Fruit fly (Drosophila melanogaster) whole organism, embryonic: ENCODE results near the gene Egfrap.

Experiments used
- Abd-B ChIP-seq: fragments of 200-800 bp; sonication (Bioruptor generic); optimal IDR thresholded peaks from 2 replicates; lab custom pipeline; 2018; ENCODE audit warnings: missing biosample characterization, mild to moderate bottlenecking, missing genetic modification characterization, moderate library complexity
- CG10274 ChIP-seq: fragments of 200-800 bp; sonication (Bioruptor generic); optimal IDR thresholded peaks from 3 replicates; lab custom pipeline; 2017; ENCODE audit warnings: missing biosample characterization, mild to moderate bottlenecking, missing genetic modification characterization
- CG10321 ChIP-seq: fragments of 200-800 bp; sonication (Bioruptor generic); IDR thresholded peaks from 2 replicates; pipeline ENCODE4 v1.3.6; 2022; ENCODE audit warnings: missing biosample characterization, missing genetic modification characterization
- CG11695 ChIP-seq: fragments of 200-800 bp; sonication (Bioruptor generic); IDR thresholded peaks from 3 replicates; pipeline ENCODE4 v1.3.6; 2022; ENCODE audit warnings: missing biosample characterization, missing genetic modification characterization
- CG12071 ChIP-seq: fragments of 200-800 bp; sonication (Bioruptor generic); optimal IDR thresholded peaks from 3 replicates; lab custom pipeline; 2018; ENCODE audit warnings: missing biosample characterization, mild to moderate bottlenecking, missing genetic modification characterization
- CG12236 ChIP-seq: fragments of 200-800 bp; sonication (Bioruptor generic); optimal IDR thresholded peaks from 2 replicates; lab custom pipeline; 2016; ENCODE audit warnings: missing biosample characterization, missing genetic modification characterization
- CG1233 ChIP-seq: fragments of 200-800 bp; sonication (Bioruptor generic); optimal IDR thresholded peaks from 4 replicates; lab custom pipeline; 2018; ENCODE audit warnings: missing biosample characterization, mild to moderate bottlenecking, missing genetic modification characterization
- CG12942 ChIP-seq: fragments of 200-800 bp; sonication (Bioruptor generic); optimal IDR thresholded peaks from 3 replicates; lab custom pipeline; 2016; ENCODE audit warnings: missing biosample characterization, missing genetic modification characterization
- CG13624 ChIP-seq: fragments of 200-800 bp; sonication (Bioruptor generic); optimal IDR thresholded peaks from 2 replicates; lab custom pipeline; 2016; ENCODE audit warnings: missing biosample characterization, missing genetic modification characterization
- CG16779 ChIP-seq: fragments of 200-800 bp; sonication (Bioruptor generic); IDR thresholded peaks from 2 replicates; pipeline ENCODE4 v1.3.6; 2022; ENCODE audit warnings: missing biosample characterization, missing genetic modification characterization
- CG18764 ChIP-seq: fragments of 200-800 bp; sonication (Bioruptor generic); optimal IDR thresholded peaks from 3 replicates; lab custom pipeline; 2016; ENCODE audit warnings: missing biosample characterization, missing genetic modification characterization
- CG32532 ChIP-seq: fragments of 200-800 bp; sonication (Bioruptor generic); IDR thresholded peaks from 2 replicates; pipeline ENCODE4 v1.3.6; 2022; ENCODE audit warnings: missing biosample characterization, missing genetic modification characterization
- CG4730 ChIP-seq: fragments of 200-800 bp; sonication (Bioruptor generic); IDR thresholded peaks from 2 replicates; pipeline ENCODE4 v1.3.6; 2022; ENCODE audit warnings: missing biosample characterization, missing genetic modification characterization
- CG5953 ChIP-seq: fragments of 200-800 bp; sonication (Bioruptor generic); IDR thresholded peaks from 2 replicates; pipeline ENCODE4 v1.3.6; 2022; ENCODE audit warnings: missing biosample characterization, missing genetic modification characterization
- CG6813 ChIP-seq: fragments of 200-800 bp; sonication (Bioruptor generic); optimal IDR thresholded peaks from 2 replicates; lab custom pipeline; 2017; ENCODE audit warnings: missing biosample characterization, missing genetic modification characterization, mild to moderate bottlenecking, moderate library complexity, missing genetic modification reagents
- CG7839 ChIP-seq: fragments of 200-800 bp; sonication (Bioruptor generic); optimal IDR thresholded peaks from 3 replicates; lab custom pipeline; 2018; ENCODE audit warnings: missing biosample characterization, mild to moderate bottlenecking, missing genetic modification characterization, moderate library complexity
- CG8388 ChIP-seq: fragments of 200-800 bp; sonication (Bioruptor generic); optimal IDR thresholded peaks from 2 replicates; lab custom pipeline; 2019; ENCODE audit warnings: missing biosample characterization, mild to moderate bottlenecking, missing genetic modification characterization, moderate library complexity
- CG9932 ChIP-seq: fragments of 200-800 bp; sonication (Bioruptor generic); IDR thresholded peaks from 2 replicates; pipeline ENCODE4 v1.3.6; 2022; ENCODE audit warnings: missing biosample characterization, missing genetic modification characterization
- D19B ChIP-seq: fragments of 200-800 bp; sonication (Bioruptor generic); optimal IDR thresholded peaks from 2 replicates; lab custom pipeline; 2017; ENCODE audit warnings: missing biosample characterization, mild to moderate bottlenecking, missing genetic modification characterization
- Dp ChIP-seq: fragments of 200-800 bp; sonication (Bioruptor generic); optimal IDR thresholded peaks from 2 replicates; lab custom pipeline; 2018; ENCODE audit warnings: missing biosample characterization, mild to moderate bottlenecking, missing genetic modification characterization, moderate library complexity
- Drgx ChIP-seq: fragments of 200-800 bp; sonication (Bioruptor generic); IDR thresholded peaks from 2 replicates; pipeline ENCODE4 v1.3.6; 2022; ENCODE audit warnings: missing biosample characterization, missing genetic modification characterization
- Elba2 ChIP-seq: fragments of 200-800 bp; sonication (Bioruptor generic); optimal IDR thresholded peaks from 3 replicates; lab custom pipeline; 2016; ENCODE audit warnings: missing biosample characterization, missing genetic modification characterization
- Ets97D ChIP-seq: fragments of 200-800 bp; sonication (Bioruptor generic); optimal IDR thresholded peaks from 3 replicates; lab custom pipeline; 2016; ENCODE audit warnings: missing biosample characterization, missing genetic modification characterization
- Fer1 ChIP-seq: fragments of 200-800 bp; sonication (Bioruptor generic); optimal IDR thresholded peaks from 2 replicates; lab custom pipeline; 2017; ENCODE audit warnings: missing biosample characterization, mild to moderate bottlenecking, missing genetic modification characterization
- GATAe ChIP-seq: fragments of 200-800 bp; sonication (Bioruptor generic); conservative IDR thresholded peaks from 2 replicates; pipeline ENCODE4 v1.3.6; 2022; ENCODE audit warnings: missing biosample characterization, missing genetic modification characterization
- H15 ChIP-seq: fragments of 200-800 bp; sonication (Bioruptor generic); IDR thresholded peaks from 3 replicates; pipeline ENCODE4 v1.3.6; 2022; ENCODE audit warnings: missing biosample characterization, missing genetic modification characterization
- HLH4C ChIP-seq: fragments of 200-800 bp; sonication (Bioruptor generic); IDR thresholded peaks from 3 replicates; pipeline ENCODE4 v1.3.6; 2022; ENCODE audit warnings: missing biosample characterization, missing genetic modification characterization; ENCODE audit not compliant: partially characterized antibody
- Neu2 ChIP-seq: fragments of 200-800 bp; sonication (Bioruptor generic); optimal IDR thresholded peaks from 3 replicates; lab custom pipeline; 2016; ENCODE audit warnings: missing biosample characterization, missing genetic modification characterization, borderline replicate concordance
- Ravus ChIP-seq: fragments of 200-800 bp; sonication (Bioruptor generic); IDR thresholded peaks from 2 replicates; pipeline ENCODE4 v1.3.6; 2022; ENCODE audit warnings: missing biosample characterization, missing genetic modification characterization
- Rx ChIP-seq: fragments of 200-800 bp; sonication (Bioruptor generic); IDR thresholded peaks from 2 replicates; pipeline ENCODE4 v1.3.6; 2022; ENCODE audit warnings: missing biosample characterization, missing genetic modification characterization
- ase ChIP-seq: fragments of 200-800 bp; sonication (Bioruptor generic); IDR thresholded peaks from 3 replicates; pipeline ENCODE4 v1.3.6; 2022; ENCODE audit warnings: missing biosample characterization, missing genetic modification characterization
- ato ChIP-seq: fragments of 200-800 bp; sonication (Bioruptor generic); IDR thresholded peaks from 2 replicates; pipeline ENCODE4 v1.3.6; 2022; ENCODE audit warnings: missing biosample characterization, missing genetic modification characterization; ENCODE audit not compliant: partially characterized antibody
- bbx ChIP-seq: fragments of 200-800 bp; sonication (Bioruptor generic); IDR thresholded peaks from 2 replicates; pipeline ENCODE4 v1.3.6; 2022; ENCODE audit warnings: missing biosample characterization, missing genetic modification characterization; ENCODE audit not compliant: partially characterized antibody
- bigmax ChIP-seq: fragments of 200-800 bp; sonication (Bioruptor generic); optimal IDR thresholded peaks from 2 replicates; lab custom pipeline; 2018; ENCODE audit warnings: missing biosample characterization, mild to moderate bottlenecking, missing genetic modification characterization
- corto ChIP-seq: fragments of 200-800 bp; sonication (Bioruptor generic); optimal IDR thresholded peaks from 2 replicates; lab custom pipeline; 2016; ENCODE audit warnings: missing biosample characterization, mild to moderate bottlenecking, missing genetic modification characterization, moderate library complexity
- crc ChIP-seq: fragments of 200-800 bp; sonication (Bioruptor generic); optimal IDR thresholded peaks from 2 replicates; lab custom pipeline; 2016; ENCODE audit warnings: missing biosample characterization, missing genetic modification characterization
- cwo ChIP-seq: fragments of 200-800 bp; sonication (Bioruptor generic); optimal IDR thresholded peaks from 3 replicates; lab custom pipeline; 2017; ENCODE audit warnings: missing biosample characterization, missing genetic modification characterization, mild to moderate bottlenecking, moderate library complexity, missing genetic modification reagents
- ems ChIP-seq: fragments of 200-800 bp; sonication (Bioruptor generic); optimal IDR thresholded peaks from 3 replicates; lab custom pipeline; 2016; ENCODE audit warnings: missing biosample characterization, missing genetic modification characterization
- exex ChIP-seq: fragments of 200-800 bp; sonication (Bioruptor generic); optimal IDR thresholded peaks from 4 replicates; lab custom pipeline; 2018; ENCODE audit warnings: missing biosample characterization, mild to moderate bottlenecking, missing genetic modification characterization, moderate library complexity
- hb ChIP-seq: fragments of 200-800 bp; sonication (Bioruptor generic); IDR thresholded peaks from 3 replicates; pipeline ENCODE4 v1.3.6; 2022; ENCODE audit warnings: missing biosample characterization, missing genetic modification characterization; ENCODE audit not compliant: partially characterized antibody
- her ChIP-seq: fragments of 200-800 bp; sonication (Bioruptor generic); optimal IDR thresholded peaks from 2 replicates; lab custom pipeline; 2016; ENCODE audit warnings: missing biosample characterization, missing genetic modification characterization
- jing ChIP-seq: fragments of 200-800 bp; sonication (Bioruptor generic); optimal IDR thresholded peaks from 2 replicates; lab custom pipeline; 2018; ENCODE audit warnings: missing biosample characterization, mild to moderate bottlenecking, missing genetic modification characterization
- kah ChIP-seq: fragments of 200-800 bp; sonication (Bioruptor generic); optimal IDR thresholded peaks from 2 replicates; lab custom pipeline; 2018; ENCODE audit warnings: missing biosample characterization, mild to moderate bottlenecking, missing genetic modification characterization
- nerfin-1 ChIP-seq: fragments of 200-800 bp; sonication (Bioruptor generic); optimal IDR thresholded peaks from 3 replicates; lab custom pipeline; 2019; ENCODE audit warnings: missing biosample characterization, mild to moderate bottlenecking, missing genetic modification characterization, moderate library complexity
- org-1 ChIP-seq: fragments of 200-800 bp; sonication (Bioruptor generic); optimal IDR thresholded peaks from 2 replicates; lab custom pipeline; 2017; ENCODE audit warnings: missing biosample characterization, missing genetic modification characterization
- pnt ChIP-seq: fragments of 200-800 bp; sonication (Bioruptor generic); optimal IDR thresholded peaks from 3 replicates; lab custom pipeline; 2016; ENCODE audit warnings: missing biosample characterization, missing genetic modification characterization
- pros ChIP-seq: fragments of 200-800 bp; sonication (Bioruptor generic); optimal IDR thresholded peaks from 3 replicates; lab custom pipeline; 2019; ENCODE audit warnings: missing biosample characterization, mild to moderate bottlenecking, missing genetic modification characterization, moderate library complexity
- rib ChIP-seq: fragments of 200-800 bp; sonication (Bioruptor generic); IDR thresholded peaks from 2 replicates; pipeline ENCODE4 v1.3.6; 2022; ENCODE audit warnings: missing biosample characterization, missing genetic modification characterization
- seq ChIP-seq: fragments of 200-800 bp; sonication (Bioruptor generic); IDR thresholded peaks from 2 replicates; pipeline ENCODE4 v1.3.6; 2022; ENCODE audit warnings: missing biosample characterization, missing genetic modification characterization
- slou ChIP-seq: fragments of 200-800 bp; sonication (Bioruptor generic); optimal IDR thresholded peaks from 3 replicates; lab custom pipeline; 2016; ENCODE audit warnings: missing biosample characterization, missing genetic modification characterization
- sr ChIP-seq: fragments of 200-800 bp; sonication (Bioruptor generic); IDR thresholded peaks from 3 replicates; pipeline ENCODE4 v1.3.6; 2022; ENCODE audit warnings: missing biosample characterization, missing genetic modification characterization
- tup ChIP-seq: fragments of 200-800 bp; sonication (Bioruptor generic); optimal IDR thresholded peaks from 2 replicates; lab custom pipeline; 2016; ENCODE audit warnings: missing biosample characterization, mild to moderate bottlenecking, missing genetic modification characterization, moderate library complexity

The Egfrap gene

DNA sequence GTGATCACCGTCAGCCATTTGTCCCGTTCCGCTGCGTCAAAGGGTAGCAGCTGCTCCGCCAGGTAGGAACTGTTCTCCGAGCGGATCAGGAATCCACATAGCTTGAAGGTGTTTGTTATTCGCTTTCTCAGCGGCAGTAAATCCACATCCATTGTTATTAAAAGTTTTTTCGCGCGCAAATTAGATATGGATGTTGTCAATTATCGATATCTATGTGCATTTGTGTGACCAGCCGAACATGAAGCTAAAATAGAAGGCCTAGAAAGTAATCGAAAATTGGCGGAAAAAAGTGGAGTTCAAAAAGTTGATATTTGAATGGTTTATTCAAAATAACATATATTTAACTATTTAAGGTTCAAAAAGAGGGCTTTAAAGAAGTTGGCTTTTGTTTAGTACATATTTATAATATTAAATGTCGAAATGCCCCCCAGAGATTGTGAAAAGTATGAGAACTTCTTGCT is 53.2 kb downstream of the Egfrap start, which contains the start of the genes PolE2 and CG5592 (continued):
- TF ChIP-seq bbx (GFP tag; lab: Robert Waterston, UW) (peak; percentile 50), CG4730 (no peak), CG13624 (GFP tag; lab: Kevin White, UChicago) (no peak), Abd-B (no peak), org-1 (no peak), ase (GFP tag; lab: Robert Waterston, UW) (no peak), bigmax (GFP tag; lab: Kevin White, UChicago) (no peak), D19B (no peak), CG12942 (GFP tag; lab: Kevin White, UChicago) (no peak), sr (no peak), rib (GFP tag; lab: Robert Waterston, UW) (no peak), slou (GFP tag; lab: Kevin White, UChicago) (no peak), CG7839 (tag; lab: Kevin White, UChicago) (no peak), ato (no peak), ems (no peak), nerfin-1 (no peak), CG16779 (GFP tag; lab: Robert Waterston, UW) (no peak), Elba2 (GFP tag; lab: Kevin White, UChicago) (no peak), exex (tag; lab: Kevin White, UChicago) (no peak), Neu2 (GFP tag; lab: Kevin White, UChicago) (no peak), HLH4C (GFP tag; lab: Robert Waterston, UW) (peak; percentile 54; the same call in 1 of the 3 replicates), pnt (GFP tag; lab: Kevin White, UChicago) (no peak), CG10321 (GFP tag; lab: Robert Waterston, UW) (no peak), corto (GFP tag; lab: Kevin White, UChicago) (no peak), Fer1 (no peak), CG11695 (GFP tag; lab: Robert Waterston, UW) (no peak), Ets97D (no peak), pros (no peak), jing (GFP tag; lab: Kevin White, UChicago) (no peak), seq (no peak), Drgx (no peak), CG12236 (no peak), CG8388 (no peak), hb (no peak), crc (GFP tag; lab: Kevin White, UChicago) (no peak), Rx (GFP tag; lab: Robert Waterston, UW) (no peak), her (no peak), kah (GFP tag; lab: Kevin White, UChicago) (no peak), Ravus (no peak), cwo (GFP tag; lab: Kevin White, UChicago) (no peak), H15 (GFP tag; lab: Robert Waterston, UW) (no peak), CG18764 (no peak), CG5953 (GFP tag; lab: Robert Waterston, UW) (no peak), Dp (GFP tag; lab: Kevin White, UChicago) (peak; percentile 99), tup (GFP tag; lab: Kevin White, UChicago) (no peak), CG32532 (GFP tag; lab: Robert Waterston, UW) (no peak), GATAe (GFP tag; lab: Robert Waterston, UW) (no peak), CG9932 (GFP tag; lab: Robert Waterston, UW) (no peak), CG1233 (GFP tag; lab: Kevin White, UChicago) (no peak), CG12071 (GFP tag; lab: Kevin White, UChicago) (no peak), CG6813 (no peak), CG10274 (no peak)
